Worm (Caenorhabditis elegans) whole organism, L3 larva: Measurements from ENCODE around the gene sri-47.

Source experiments
- elt-3 ChIP-seq, 3 experiments: fragments of 150-350 bp in 1 of 3; sonication (generic microtip) in 2 of 3; optimal IDR thresholded peaks; 2 replicates in 2 of 3; 4 replicates in 1 of 3; lab custom pipeline; 2014 to 2017; ENCODE audit warnings: missing biosample characterization in 3 of 3, missing genetic modification characterization in 3 of 3
- nhr-12 ChIP-seq: fragments of 150-350 bp; optimal IDR thresholded peaks from 2 replicates; lab custom pipeline; 2014; ENCODE audit warnings: missing biosample characterization, missing genetic modification characterization
- nhr-25 ChIP-seq: sonication (generic microtip); optimal IDR thresholded peaks from 2 replicates; lab custom pipeline; 2017; ENCODE audit warnings: missing biosample characterization, missing genetic modification characterization
- tbx-2 ChIP-seq: sonication (generic microtip); optimal IDR thresholded peaks from 2 replicates; lab custom pipeline; 2016; ENCODE audit warnings: mild to moderate bottlenecking, missing genetic modification characterization, missing compliant biosample characterization

ce11 chrII:2707872-2708271 lies 51.2 kb downstream of the sri-47 start, which contains the start of gene Y47G7B.2:
- TF ChIP-seq elt-3 (tag; optimal IDR thresholded peaks at IDR 0.05; lab: Kevin White, UChicago) (no peak), tbx-2 (tag; lab: Kevin White, UChicago) (no peak), nhr-25 (tag; lab: Kevin White, UChicago) (no peak), nhr-12 (tag; lab: Kevin White, UChicago) (no peak)
